Worm (Caenorhabditis elegans): Measurements from ENCODE around the gene W09G12.8.

ce11 chrIV:1211902-1212301, 14.1 kb upstream of the W09G12.8 start:
- TF ChIP-seq mdl-1 (tag; optimal IDR thresholded peaks at IDR 0.05) (no peak), lsy-2 (tag; optimal IDR thresholded peaks at IDR 0.05) (no peak), unc-86 (tag; optimal IDR thresholded peaks at IDR 0.05) (no peak), pqm-1 (tag; optimal IDR thresholded peaks at IDR 0.05) (no peak), tbx-2 (tag; optimal IDR thresholded peaks at IDR 0.05) (no peak), mep-1 (tag; optimal IDR thresholded peaks at IDR 0.05) (no peak), blmp-1 (tag; optimal IDR thresholded peaks at IDR 0.05) (no peak), ama-1 (optimal IDR thresholded peaks at IDR 0.05) (no peak), C04F5.9 (tag; optimal IDR thresholded peaks at IDR 0.05) (no peak), unc-62 (GFP tag; optimal IDR thresholded peaks at IDR 0.05) (no peak), egl-13 (tag; optimal IDR thresholded peaks at IDR 0.05) (no peak), ets-5 (GFP tag; IDR thresholded peaks at IDR 0.05) (no peak), vab-15 (tag; optimal IDR thresholded peaks at IDR 0.05) (no peak)
